Fruit fly (Drosophila melanogaster) whole organism, embryonic: ENCODE data around the gene CG14340.
A peak's percentile ranks its signal among the peaks of the same experiment; 100 is the strongest.

Experiments
- Antp ChIP-seq: fragments of 200-800 bp; sonication (Bioruptor generic); optimal IDR thresholded peaks from 3 replicates; lab custom pipeline; 2016; ENCODE audit warnings: missing biosample characterization, missing genetic modification characterization
- Atf6 ChIP-seq: fragments of 200-800 bp; sonication (Bioruptor generic); IDR thresholded peaks from 2 replicates; pipeline ENCODE4 v1.3.6; 2022; ENCODE audit warnings: missing biosample characterization, missing genetic modification characterization
- BtbVII ChIP-seq: fragments of 200-800 bp; sonication (Bioruptor generic); optimal IDR thresholded peaks from 3 replicates; lab custom pipeline; 2017; ENCODE audit warnings: missing biosample characterization, mild to moderate bottlenecking, missing genetic modification characterization
- CG10543 ChIP-seq: fragments of 200-800 bp; sonication (Bioruptor generic); optimal IDR thresholded peaks from 3 replicates; lab custom pipeline; 2017; ENCODE audit warnings: missing biosample characterization, mild to moderate bottlenecking, missing genetic modification characterization, moderate library complexity
- CG1233 ChIP-seq: fragments of 200-800 bp; sonication (Bioruptor generic); optimal IDR thresholded peaks from 4 replicates; lab custom pipeline; 2018; ENCODE audit warnings: missing biosample characterization, mild to moderate bottlenecking, missing genetic modification characterization
- CG12391 ChIP-seq: fragments of 200-800 bp; sonication (Bioruptor generic); optimal IDR thresholded peaks from 3 replicates; lab custom pipeline; 2018; ENCODE audit warnings: missing biosample characterization, mild to moderate bottlenecking, missing genetic modification characterization, moderate library complexity
- CG12659 ChIP-seq: fragments of 200-800 bp; sonication (Bioruptor generic); optimal IDR thresholded peaks from 3 replicates; lab custom pipeline; 2017; ENCODE audit warnings: mild to moderate bottlenecking, missing biosample characterization, missing genetic modification reagents, missing genetic modification characterization
- CG13287 ChIP-seq: fragments of 200-800 bp; sonication (Bioruptor generic); IDR thresholded peaks from 2 replicates; pipeline ENCODE4 v1.3.6; 2022; ENCODE audit warnings: missing biosample characterization, missing genetic modification characterization; ENCODE audit not compliant: partially characterized antibody
- CG13624 ChIP-seq: fragments of 200-800 bp; sonication (Bioruptor generic); optimal IDR thresholded peaks from 2 replicates; lab custom pipeline; 2016; ENCODE audit warnings: missing biosample characterization, missing genetic modification characterization
- CG15601 ChIP-seq: fragments of 200-800 bp; sonication (Bioruptor generic); optimal IDR thresholded peaks from 3 replicates; lab custom pipeline; 2019; ENCODE audit warnings: missing biosample characterization, mild to moderate bottlenecking, missing genetic modification characterization, moderate library complexity
- CG18262 ChIP-seq: fragments of 200-800 bp; optimal IDR thresholded peaks from 3 replicates; lab custom pipeline; 2019; ENCODE audit warnings: missing biosample characterization, mild to moderate bottlenecking, missing genetic modification characterization, moderate library complexity
- CG18619 ChIP-seq: fragments of 200-800 bp; sonication (Bioruptor generic); optimal IDR thresholded peaks from 3 replicates; lab custom pipeline; 2017; ENCODE audit warnings: missing biosample characterization, mild to moderate bottlenecking, missing genetic modification characterization
- CG2199 ChIP-seq: fragments of 200-800 bp; sonication (Bioruptor generic); IDR thresholded peaks from 3 replicates; pipeline ENCODE4 v1.3.6; 2022; ENCODE audit warnings: missing biosample characterization, missing genetic modification characterization
- CG2712 ChIP-seq: fragments of 200-800 bp; optimal IDR thresholded peaks from 3 replicates; lab custom pipeline; 2019; ENCODE audit warnings: missing biosample characterization, mild to moderate bottlenecking, missing genetic modification characterization, moderate library complexity
- CG34224 ChIP-seq: fragments of 200-800 bp; sonication (Bioruptor generic); IDR thresholded peaks from 3 replicates; pipeline ENCODE4 v1.3.6; 2022; ENCODE audit warnings: missing biosample characterization, missing genetic modification characterization; ENCODE audit not compliant: partially characterized antibody
- CG34376 ChIP-seq: fragments of 200-800 bp; sonication (Bioruptor generic); optimal IDR thresholded peaks from 2 replicates; lab custom pipeline; 2018; ENCODE audit warnings: missing biosample characterization, mild to moderate bottlenecking, missing genetic modification characterization
- CG42726 ChIP-seq: fragments of 200-800 bp; sonication (Bioruptor generic); IDR thresholded peaks from 2 replicates; pipeline ENCODE4 v1.3.6; 2022; ENCODE audit warnings: missing biosample characterization, missing genetic modification characterization; ENCODE audit not compliant: partially characterized antibody
- CG4282 ChIP-seq: fragments of 200-800 bp; sonication (Bioruptor generic); optimal IDR thresholded peaks from 2 replicates; lab custom pipeline; 2016; ENCODE audit warnings: missing biosample characterization, missing genetic modification characterization
- CG6272 ChIP-seq: fragments of 200-800 bp; sonication (Bioruptor generic); IDR thresholded peaks from 2 replicates; pipeline ENCODE4 v1.3.6; 2022; ENCODE audit warnings: missing biosample characterization, missing genetic modification characterization
- CG6854 ChIP-seq: fragments of 200-800 bp; sonication (Bioruptor generic); optimal IDR thresholded peaks from 3 replicates; lab custom pipeline; 2017; ENCODE audit warnings: missing biosample characterization, mild to moderate bottlenecking, missing genetic modification characterization
- CG8290 ChIP-seq, 3 experiments: fragments of 200-800 bp; sonication (Bioruptor generic); optimal IDR thresholded peaks; 2 replicates each; lab custom pipeline; 2016 to 2019; ENCODE audit warnings: missing biosample characterization in 3 of 3, missing genetic modification characterization in 3 of 3, mild to moderate bottlenecking in 2 of 3, moderate library complexity in 1 of 3
- CG9437 ChIP-seq: fragments of 200-800 bp; sonication (Bioruptor generic); optimal IDR thresholded peaks from 2 replicates; lab custom pipeline; 2018; ENCODE audit warnings: missing biosample characterization, mild to moderate bottlenecking, missing genetic modification characterization
- CG9797 ChIP-seq: fragments of 200-800 bp; sonication (Bioruptor generic); optimal IDR thresholded peaks from 3 replicates; lab custom pipeline; 2018; ENCODE audit warnings: missing biosample characterization, mild to moderate bottlenecking, missing genetic modification characterization
- D19A ChIP-seq: fragments of 200-800 bp; optimal IDR thresholded peaks from 3 replicates; lab custom pipeline; 2019; ENCODE audit warnings: missing biosample characterization, mild to moderate bottlenecking, missing genetic modification characterization, moderate library complexity
- Dref ChIP-seq: fragments of 200-800 bp; sonication (Bioruptor generic); IDR thresholded peaks from 2 replicates; pipeline ENCODE4 v1.3.6; 2022; ENCODE audit warnings: missing biosample characterization, missing genetic modification characterization
- HLH4C ChIP-seq: fragments of 200-800 bp; sonication (Bioruptor generic); IDR thresholded peaks from 3 replicates; pipeline ENCODE4 v1.3.6; 2022; ENCODE audit warnings: missing biosample characterization, missing genetic modification characterization; ENCODE audit not compliant: partially characterized antibody
- Hr78 ChIP-seq, 2 experiments: fragments of 200-800 bp in 1 of 2; fragments of >200 bp in 1 of 2; sonication (Bioruptor generic) in 1 of 2; optimal IDR thresholded peaks; 2 replicates each; lab custom pipeline; 2017 to 2019; ENCODE audit warnings: missing biosample characterization in 2 of 2, missing genetic modification characterization in 2 of 2, mild to moderate bottlenecking in 1 of 2, moderate library complexity in 1 of 2
- Lhr ChIP-seq: fragments of 200-800 bp; sonication (Bioruptor generic); optimal IDR thresholded peaks from 3 replicates; lab custom pipeline; 2017; ENCODE audit warnings: mild to moderate bottlenecking, missing biosample characterization, missing genetic modification reagents, missing genetic modification characterization
- Med ChIP-seq: fragments of 200-800 bp; sonication (Bioruptor generic); peaks from one replicate; lab custom pipeline; 2016; ENCODE audit warnings: missing biosample characterization, missing genetic modification characterization, mild to moderate bottlenecking, inconsistent platforms, moderate library complexity
- Sin3A ChIP-seq: fragments of >200 bp; optimal IDR thresholded peaks from 2 replicates; lab custom pipeline; 2018
- Trl ChIP-seq, 3 experiments: fragments of >200 bp in 2 of 3; fragments of 200-800 bp in 1 of 3; sonication (Bioruptor generic) in 1 of 3; optimal IDR thresholded peaks; 2 replicates in 1 of 3; 3 replicates in 2 of 3; lab custom pipeline; 2016 to 2017; ENCODE audit warnings: missing biosample characterization in 1 of 3, missing genetic modification characterization in 1 of 3
- aop ChIP-seq: fragments of 200-800 bp; sonication (Bioruptor generic); IDR thresholded peaks from 2 replicates; pipeline ENCODE4 v1.3.6; 2022; ENCODE audit warnings: missing biosample characterization, missing genetic modification characterization
- cg ChIP-seq: fragments of 200-800 bp; sonication (Bioruptor generic); optimal IDR thresholded peaks from 3 replicates; lab custom pipeline; 2019; ENCODE audit warnings: missing biosample characterization, mild to moderate bottlenecking, missing genetic modification characterization, moderate library complexity
- chinmo ChIP-seq: fragments of 200-800 bp; sonication (Bioruptor generic); IDR thresholded peaks from 4 replicates; pipeline ENCODE4 v1.3.6; 2022; ENCODE audit warnings: missing biosample characterization, missing genetic modification characterization; ENCODE audit not compliant: partially characterized antibody
- cwo ChIP-seq: fragments of 200-800 bp; sonication (Bioruptor generic); optimal IDR thresholded peaks from 3 replicates; lab custom pipeline; 2017; ENCODE audit warnings: missing biosample characterization, missing genetic modification characterization, mild to moderate bottlenecking, moderate library complexity, missing genetic modification reagents
- ftz-f1 ChIP-seq: fragments of 200-800 bp; sonication (Bioruptor generic); optimal IDR thresholded peaks from 2 replicates; lab custom pipeline; 2016; ENCODE audit warnings: missing biosample characterization, missing genetic modification characterization
- gfzf ChIP-seq: fragments of 200-800 bp; sonication (Bioruptor generic); optimal IDR thresholded peaks from 2 replicates; lab custom pipeline; 2016; ENCODE audit warnings: missing biosample characterization, mild to moderate bottlenecking, missing genetic modification characterization, moderate library complexity
- gro ChIP-seq: fragments of 200-800 bp; sonication (Bioruptor generic); optimal IDR thresholded peaks from 2 replicates; lab custom pipeline; 2016; ENCODE audit warnings: missing biosample characterization, missing genetic modification characterization
- hb ChIP-seq: fragments of 200-800 bp; sonication (Bioruptor generic); IDR thresholded peaks from 3 replicates; pipeline ENCODE4 v1.3.6; 2022; ENCODE audit warnings: missing biosample characterization, missing genetic modification characterization; ENCODE audit not compliant: partially characterized antibody
- hkb ChIP-seq, 2 experiments: fragments of 200-800 bp in 1 of 2; fragments of >200 bp in 1 of 2; sonication (Bioruptor generic) in 1 of 2; IDR thresholded peaks in 1 of 2; optimal IDR thresholded peaks in 1 of 2; 2 replicates each; pipeline versions ENCODE4 v1.3.6 to Lab custom; 2017 to 2022; ENCODE audit warnings: missing biosample characterization in 1 of 2, missing genetic modification characterization in 1 of 2
- insv ChIP-seq, 2 experiments: fragments of 200-800 bp; sonication (Bioruptor generic); optimal IDR thresholded peaks; 3 replicates each; lab custom pipeline; 2016 to 2018; ENCODE audit warnings: missing biosample characterization in 2 of 2, missing genetic modification characterization in 2 of 2
- mirr ChIP-seq: fragments of 200-800 bp; sonication (Bioruptor generic); optimal IDR thresholded peaks from 3 replicates; lab custom pipeline; 2018; ENCODE audit warnings: missing biosample characterization, mild to moderate bottlenecking, missing genetic modification characterization
- psq ChIP-seq: fragments of 200-800 bp; sonication (Bioruptor generic); optimal IDR thresholded peaks from 2 replicates; lab custom pipeline; 2017; ENCODE audit warnings: missing biosample characterization, missing genetic modification characterization
- pzg ChIP-seq: fragments of 200-800 bp; sonication (Bioruptor generic); optimal IDR thresholded peaks from 3 replicates; lab custom pipeline; 2018; ENCODE audit warnings: missing biosample characterization, mild to moderate bottlenecking, missing genetic modification characterization, moderate library complexity
- row ChIP-seq: fragments of 200-800 bp; sonication (Bioruptor generic); IDR thresholded peaks from 3 replicates; pipeline ENCODE4 v1.3.6; 2022; ENCODE audit warnings: missing biosample characterization, missing genetic modification characterization
- twi ChIP-seq: fragments of 200-800 bp; optimal IDR thresholded peaks from 2 replicates; lab custom pipeline; 2019; ENCODE audit warnings: missing biosample characterization, mild to moderate bottlenecking, missing genetic modification characterization, moderate library complexity

Gene CG14340

DNA sequence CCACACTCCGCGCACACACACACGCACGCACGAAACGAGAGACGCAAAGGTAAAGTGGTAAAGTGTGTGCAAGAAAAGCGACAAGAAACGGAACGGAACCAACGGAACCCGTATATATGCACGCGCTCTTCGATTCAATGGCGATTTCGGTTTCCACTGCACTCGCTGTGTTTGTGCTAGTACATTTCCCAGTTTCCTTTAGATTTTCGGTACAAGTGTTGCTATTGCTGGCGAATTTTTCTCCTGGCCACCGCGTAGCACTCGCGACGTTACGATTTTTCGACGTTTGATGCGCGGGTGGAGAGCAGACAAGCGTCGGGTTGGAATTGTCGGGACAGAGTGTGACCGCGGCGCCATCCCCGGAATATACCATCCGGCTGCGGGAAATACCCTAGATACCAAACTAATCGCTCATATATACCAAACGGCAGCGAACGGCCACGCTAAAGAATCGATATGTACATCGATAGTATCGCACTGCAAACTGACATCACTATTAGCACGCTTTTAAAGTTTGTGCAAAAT is 35.2 kb upstream of the CG14340 start, which contains the start of the genes S and ast (continued):
- TF ChIP-seq psq (GFP tag; lab: Kevin White, UChicago) (peak; percentile 32), HLH4C (GFP tag; lab: Robert Waterston, UW) (peak; percentile 91), CG9437 (peak; percentile 92), Atf6 (GFP tag; lab: Robert Waterston, UW) (peak; percentile 37; the same call in 1 of the 2 replicates), twi (tag; lab: Kevin White, UChicago) (peak; percentile 22), CG12659 (GFP tag; lab: Kevin White, UChicago) (peak; percentile 85), CG13624 (GFP tag; lab: Kevin White, UChicago) (peak; percentile 32), hkb (optimal IDR thresholded peaks at IDR 0.05; lab: Kevin White, UChicago) (no peak), hkb (GFP tag; IDR thresholded peaks at IDR 0.05; lab: Robert Waterston, UW) (peak; percentile 52; the same call in 1 of the 2 replicates), D19A (tag; lab: Kevin White, UChicago) (peak; percentile 33), CG18619 (GFP tag; lab: Kevin White, UChicago) (peak; percentile 2), Lhr (GFP tag; lab: Kevin White, UChicago) (peak; percentile 74), CG12391 (peak; percentile 43), Antp (peak; percentile 40), CG2712 (tag; lab: Kevin White, UChicago) (peak; percentile 59), insv (GFP tag; optimal IDR thresholded peaks at IDR 0.05; lab: Kevin White, UChicago) (peak in 1 of 2 experiments; percentile 52), BtbVII (GFP tag; lab: Kevin White, UChicago) (peak; percentile 33), CG42726 (GFP tag; lab: Robert Waterston, UW) (peak; percentile 99), Hr78 (GFP tag; optimal IDR thresholded peaks at IDR 0.05; lab: Kevin White, UChicago) (no peak), hb (GFP tag; lab: Robert Waterston, UW) (peak; percentile 97), CG6854 (peak; percentile 58), CG10543 (GFP tag; lab: Kevin White, UChicago) (peak; percentile 40), CG18262 (peak; percentile 18), mirr (peak; percentile 11), CG1233 (GFP tag; lab: Kevin White, UChicago) (no peak), cwo (GFP tag; lab: Kevin White, UChicago) (no peak), CG15601 (tag; lab: Kevin White, UChicago) (peak; percentile 41), Dref (GFP tag; lab: Robert Waterston, UW) (peak; percentile 95), gro (peak; percentile 73), CG4282 (GFP tag; lab: Kevin White, UChicago) (peak; percentile 36), CG6272 (GFP tag; lab: Robert Waterston, UW) (peak; percentile 29; the same call in 1 of the 2 replicates), Trl (optimal IDR thresholded peaks at IDR 0.05; lab: Kevin White, UChicago) (peak in 1 of 2 experiments; percentile 42), Trl (GFP tag; optimal IDR thresholded peaks at IDR 0.05; lab: Kevin White, UChicago) (peak; percentile 35)

- TF ChIP-seq aop (GFP tag; lab: Robert Waterston, UW) (no peak), pzg (peak; percentile 35), Med (GFP tag; lab: Kevin White, UChicago) (peak; percentile 62), CG34376 (GFP tag; lab: Kevin White, UChicago) (peak; percentile 21), row (0 out of 3 replicates have a peak, but pooled peaks have one; percentile 12), CG2712 (tag; lab: Kevin White, UChicago) (peak; percentile 2), CG9797 (GFP tag; lab: Kevin White, UChicago) (peak; percentile 67), CG13287 (GFP tag; lab: Robert Waterston, UW) (peak; percentile 27; the same call in 1 of the 2 replicates), gfzf (GFP tag; lab: Kevin White, UChicago) (peak; percentile 66), chinmo (GFP tag; lab: Robert Waterston, UW) (0 out of 4 replicates have a peak, but pooled peaks have one; percentile 16), CG4282 (GFP tag; lab: Kevin White, UChicago) (no peak), CG8290 (GFP tag; optimal IDR thresholded peaks at IDR 0.05; lab: Kevin White, UChicago) (no peak), CG8290 (tag; optimal IDR thresholded peaks at IDR 0.05; lab: Kevin White, UChicago) (no peak), cg (GFP tag; lab: Kevin White, UChicago) (no peak), ftz-f1 (GFP tag; lab: Kevin White, UChicago) (peak; percentile 13), CG2199 (GFP tag; lab: Robert Waterston, UW) (no peak), CG34224 (GFP tag; lab: Robert Waterston, UW) (peak; percentile 34; the same call in 1 of the 3 replicates), Sin3A (lab: Kevin White, UChicago) (peak; percentile 4)
Observed at dm6 chr2L:1080802-1081464, 31.8 kb upstream of the CG14340 start, which contains the start of gene Atg4a. TSS of gene Atg4a (plus strand) at chr2L:1080911.
